In the genomic region with DNA sequence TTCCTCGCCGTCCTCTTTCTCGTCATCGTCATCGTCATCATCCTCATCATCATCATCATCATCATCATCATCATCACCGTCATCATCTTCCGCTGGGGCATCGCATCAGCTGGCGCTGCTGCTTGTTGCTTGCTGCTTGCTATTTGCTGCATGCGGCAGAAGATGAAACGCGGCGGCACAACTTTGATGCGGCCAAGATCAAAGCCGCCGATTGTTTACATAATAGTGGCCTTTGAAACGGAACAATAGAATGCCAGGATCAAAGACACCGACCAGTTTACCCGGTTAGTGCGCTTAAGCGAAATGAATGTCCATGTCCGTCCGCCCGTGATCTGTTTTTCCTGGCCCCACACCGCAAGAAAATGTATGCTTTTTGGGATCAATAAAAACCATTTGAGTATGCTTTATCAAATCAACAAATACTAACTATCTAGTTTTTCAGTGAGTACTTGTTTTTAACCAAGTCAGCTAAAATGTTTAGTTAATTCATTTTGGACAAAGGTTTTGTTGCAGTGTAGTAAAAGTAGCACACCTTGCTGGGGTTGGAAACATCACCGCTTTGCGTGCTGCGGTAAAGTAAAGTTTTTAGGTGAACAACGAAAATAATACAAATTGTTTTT, we compare ENCODE assay signal across 1 fruit fly cellular context.
TF ChIP-seq lines count a peak whose summit lies in the region.

No protein-coding gene starts in this region.

TF ChIP-seq in whole organism, embryonic, 481 proteins besides CTCF, POLR2A, EP300 and RAD21 (continued from another document and continues in another):
- TF ChIP-seq CG1233 (GFP tag; optimal IDR thresholded peaks at IDR 0.05; lab: Kevin White, UChicago) (peak; percentile 47), Optix (GFP tag; IDR thresholded peaks at IDR 0.05; lab: Robert Waterston, UW) (no peak), bbx (GFP tag; IDR thresholded peaks at IDR 0.05; lab: Robert Waterston, UW; ENCODE audit: partially characterized antibody) (no peak), B-H1 (GFP tag; IDR thresholded peaks at IDR 0.05; lab: Robert Waterston, UW) (no peak), sob (GFP tag; IDR thresholded peaks at IDR 0.05; lab: Robert Waterston, UW) (no peak), CG17186 (GFP tag; optimal IDR thresholded peaks at IDR 0.05; lab: Kevin White, UChicago) (no peak), CG15601 (tag; optimal IDR thresholded peaks at IDR 0.05; lab: Kevin White, UChicago) (peak; percentile 12), CG11560 (tag; IDR thresholded peaks at IDR 0.05; lab: Robert Waterston, UW) (no peak), CG4328 (GFP tag; optimal IDR thresholded peaks at IDR 0.05; lab: Kevin White, UChicago) (no peak), Dek (tag; optimal IDR thresholded peaks at IDR 0.05; lab: Kevin White, UChicago) (no peak), tna (GFP tag; IDR thresholded peaks at IDR 0.05; lab: Robert Waterston, UW; ENCODE audit: partially characterized antibody) (no peak), Hey (tag; optimal IDR thresholded peaks at IDR 0.05; lab: Kevin White, UChicago) (no peak), dimm (GFP tag; IDR thresholded peaks at IDR 0.05; lab: Robert Waterston, UW) (no peak), p53 (GFP tag; optimal IDR thresholded peaks at IDR 0.05; lab: Kevin White, UChicago) (no peak), YL-1 (GFP tag; optimal IDR thresholded peaks at IDR 0.05; lab: Kevin White, UChicago) (no peak), TFAM (GFP tag; optimal IDR thresholded peaks at IDR 0.05; lab: Kevin White, UChicago) (no peak), Nf-YC (tag; optimal IDR thresholded peaks at IDR 0.05; lab: Kevin White, UChicago) (no peak), aop (GFP tag; IDR thresholded peaks at IDR 0.05; lab: Robert Waterston, UW) (no peak), CG11723 (GFP tag; optimal IDR thresholded peaks at IDR 0.05; lab: Kevin White, UChicago) (no peak), CG14667 (GFP tag; IDR thresholded peaks at IDR 0.05; lab: Robert Waterston, UW) (0 out of 2 replicates have a peak, but pooled peaks have one; percentile 7), Atf3 (GFP tag; optimal IDR thresholded peaks at IDR 0.05; lab: Kevin White, UChicago) (peak; percentile 44), CG9876 (GFP tag; optimal IDR thresholded peaks at IDR 0.05; lab: Kevin White, UChicago) (peak; percentile 3), Max (GFP tag; optimal IDR thresholded peaks at IDR 0.05; lab: Kevin White, UChicago) (peak; percentile 3), NfI (GFP tag; optimal IDR thresholded peaks at IDR 0.05; lab: Kevin White, UChicago) (peak; percentile 5), CG12659 (GFP tag; optimal IDR thresholded peaks at IDR 0.05; lab: Kevin White, UChicago) (no peak), CG18011 (GFP tag; optimal IDR thresholded peaks at IDR 0.05; lab: Kevin White, UChicago) (no peak), CG10147 (GFP tag; optimal IDR thresholded peaks at IDR 0.05; lab: Kevin White, UChicago) (no peak), Sry-δ (GFP tag; optimal IDR thresholded peaks at IDR 0.05; lab: Kevin White, UChicago) (no peak), CG6813 (GFP tag; optimal IDR thresholded peaks at IDR 0.05; lab: Kevin White, UChicago) (peak; percentile 38), Lim3 (GFP tag; IDR thresholded peaks at IDR 0.05; lab: Robert Waterston, UW) (no peak), Ravus (GFP tag; IDR thresholded peaks at IDR 0.05; lab: Robert Waterston, UW) (no peak), CG7786 (GFP tag; optimal IDR thresholded peaks at IDR 0.05; lab: Kevin White, UChicago) (peak; percentile 33), row (GFP tag; IDR thresholded peaks at IDR 0.05; lab: Robert Waterston, UW) (peak; percentile 50), jigr1 (GFP tag; IDR thresholded peaks at IDR 0.05; lab: Robert Waterston, UW) (no peak), CG14050 (GFP tag; IDR thresholded peaks at IDR 0.05; lab: Robert Waterston, UW) (no peak), CG10654 (GFP tag; optimal IDR thresholded peaks at IDR 0.05; lab: Kevin White, UChicago) (peak; percentile 33), CG30403 (GFP tag; optimal IDR thresholded peaks at IDR 0.05; lab: Kevin White, UChicago) (peak; percentile 52), CG9797 (GFP tag; optimal IDR thresholded peaks at IDR 0.05; lab: Kevin White, UChicago) (no peak), stwl (tag; optimal IDR thresholded peaks at IDR 0.05; lab: Kevin White, UChicago) (peak; percentile 43), Awh (GFP tag; IDR thresholded peaks at IDR 0.05; lab: Robert Waterston, UW) (no peak), CG12104 (GFP tag; optimal IDR thresholded peaks at IDR 0.05; lab: Kevin White, UChicago) (no peak), dpn (GFP tag; optimal IDR thresholded peaks at IDR 0.05; lab: Kevin White, UChicago) (peak; percentile 26 to 32), Gug (GFP tag; IDR thresholded peaks at IDR 0.05; lab: Robert Waterston, UW) (no peak), Dip2 (GFP tag; IDR thresholded peaks at IDR 0.05; lab: Robert Waterston, UW) (no peak), seq (GFP tag; IDR thresholded peaks at IDR 0.05; lab: Robert Waterston, UW) (no peak), gcm (GFP tag; optimal IDR thresholded peaks at IDR 0.05; lab: Kevin White, UChicago) (peak; percentile 50), CG3407 (GFP tag; optimal IDR thresholded peaks at IDR 0.05; lab: Kevin White, UChicago) (peak; percentile 14), sisA (GFP tag; IDR thresholded peaks at IDR 0.05; lab: Robert Waterston, UW) (peak; percentile 53; the same call in 1 of the 2 replicates), Asciz (GFP tag; optimal IDR thresholded peaks at IDR 0.05; lab: Kevin White, UChicago) (no peak), CG7963 (GFP tag; IDR thresholded peaks at IDR 0.05; lab: Robert Waterston, UW; ENCODE audit: partially characterized antibody) (no peak), crc (GFP tag; optimal IDR thresholded peaks at IDR 0.05; lab: Kevin White, UChicago) (peak; percentile 3), abd-A (tag; optimal IDR thresholded peaks at IDR 0.05; lab: Kevin White, UChicago) (no peak), nom (GFP tag; optimal IDR thresholded peaks at IDR 0.05; lab: Kevin White, UChicago) (no peak), Kr (GFP tag; optimal IDR thresholded peaks at IDR 0.05; lab: Kevin White, UChicago) (peak; percentile 54), Stat92E (GFP tag; optimal IDR thresholded peaks at IDR 0.05; lab: Kevin White, UChicago) (no peak), CG30431 (GFP tag; optimal IDR thresholded peaks at IDR 0.05; lab: Kevin White, UChicago) (peak; percentile 44), Fer2 (tag; optimal IDR thresholded peaks at IDR 0.05; lab: Kevin White, UChicago) (no peak), Oaz (GFP tag; IDR thresholded peaks at IDR 0.05; lab: Robert Waterston, UW) (no peak), Tbp (GFP tag; optimal IDR thresholded peaks at IDR 0.05; lab: Kevin White, UChicago) (no peak), CG1832 (GFP tag; optimal IDR thresholded peaks at IDR 0.05; lab: Kevin White, UChicago) (no peak), Fer1 (GFP tag; optimal IDR thresholded peaks at IDR 0.05; lab: Kevin White, UChicago) (no peak), CG8924 (tag; optimal IDR thresholded peaks at IDR 0.05; lab: Kevin White, UChicago) (peak; percentile 73), CG1603 (tag; optimal IDR thresholded peaks at IDR 0.05; lab: Kevin White, UChicago) (peak; percentile 87), CG8944 (GFP tag; optimal IDR thresholded peaks at IDR 0.05; lab: Kevin White, UChicago) (peak; percentile 46), CG17568 (GFP tag; optimal IDR thresholded peaks at IDR 0.05; lab: Kevin White, UChicago) (no peak), phol (tag; optimal IDR thresholded peaks at IDR 0.05; lab: Kevin White, UChicago) (peak; percentile 76), vvl (GFP tag; IDR thresholded peaks at IDR 0.05; lab: Robert Waterston, UW) (peak; percentile 72), Mes4 (GFP tag; optimal IDR thresholded peaks at IDR 0.05; lab: Kevin White, UChicago) (peak; percentile 11), Ptx1 (GFP tag; IDR thresholded peaks at IDR 0.05; lab: Robert Waterston, UW) (no peak), Blimp-1 (GFP tag; optimal IDR thresholded peaks at IDR 0.05; lab: Kevin White, UChicago) (peak; percentile 57), crp (GFP tag; optimal IDR thresholded peaks at IDR 0.05; lab: Kevin White, UChicago) (no peak), CG11504 (tag; optimal IDR thresholded peaks at IDR 0.05; lab: Kevin White, UChicago) (peak; percentile 54), dan (GFP tag; IDR thresholded peaks at IDR 0.05; lab: Robert Waterston, UW) (peak; percentile 55; the same call in 1 of the 2 replicates), Sox100B (GFP tag; optimal IDR thresholded peaks at IDR 0.05; lab: Kevin White, UChicago) (peak; percentile 29), cato (GFP tag; optimal IDR thresholded peaks at IDR 0.05; lab: Kevin White, UChicago; ENCODE audit: borderline replicate concordance) (no peak), CG5953 (GFP tag; IDR thresholded peaks at IDR 0.05; lab: Robert Waterston, UW) (no peak), z (GFP tag; IDR thresholded peaks at IDR 0.05; lab: Robert Waterston, UW) (no peak), C15 (GFP tag; IDR thresholded peaks at IDR 0.05; lab: Robert Waterston, UW) (no peak), CG33557 (GFP tag; optimal IDR thresholded peaks at IDR 0.05; lab: Kevin White, UChicago) (peak; percentile 70), hkb (optimal IDR thresholded peaks at IDR 0.05; lab: Kevin White, UChicago) (no peak), hkb (GFP tag; IDR thresholded peaks at IDR 0.05; lab: Robert Waterston, UW) (0 out of 2 replicates have a peak, but pooled peaks have one; percentile 43), tx (GFP tag; optimal IDR thresholded peaks at IDR 0.05; lab: Kevin White, UChicago) (no peak), kay (GFP tag; optimal IDR thresholded peaks at IDR 0.05; lab: Kevin White, UChicago) (no peak), cwo (GFP tag; optimal IDR thresholded peaks at IDR 0.05; lab: Kevin White, UChicago) (no peak), az2 (GFP tag; optimal IDR thresholded peaks at IDR 0.05; lab: Kevin White, UChicago) (peak; percentile 59), lbe (GFP tag; optimal IDR thresholded peaks at IDR 0.05; lab: Kevin White, UChicago) (no peak), chinmo (GFP tag; IDR thresholded peaks at IDR 0.05; lab: Robert Waterston, UW; ENCODE audit: partially characterized antibody) (no peak), gce (GFP tag; IDR thresholded peaks at IDR 0.05; lab: Robert Waterston, UW) (0 out of 3 replicates have a peak, but pooled peaks have one; percentile 56), kah (GFP tag; optimal IDR thresholded peaks at IDR 0.05; lab: Kevin White, UChicago) (no peak), CG6654 (GFP tag; optimal IDR thresholded peaks at IDR 0.05; lab: Kevin White, UChicago) (no peak), CG15269 (tag; optimal IDR thresholded peaks at IDR 0.05; lab: Kevin White, UChicago) (no peak), CG8765 (GFP tag; IDR thresholded peaks at IDR 0.05; lab: Robert Waterston, UW) (peak; percentile 84), exex (tag; optimal IDR thresholded peaks at IDR 0.05; lab: Kevin White, UChicago) (no peak), sens-2 (GFP tag; IDR thresholded peaks at IDR 0.05; lab: Robert Waterston, UW) (peak; percentile 23; the same call in 1 of the 2 replicates), Hmr (GFP tag; optimal IDR thresholded peaks at IDR 0.05; lab: Kevin White, UChicago) (no peak), CG6254 (GFP tag; optimal IDR thresholded peaks at IDR 0.05; lab: Kevin White, UChicago) (no peak), Dref (GFP tag; IDR thresholded peaks at IDR 0.05; lab: Robert Waterston, UW) (no peak), CG13123 (GFP tag; optimal IDR thresholded peaks at IDR 0.05; lab: Kevin White, UChicago) (no peak), CG11093 (GFP tag; IDR thresholded peaks at IDR 0.05; lab: Robert Waterston, UW) (no peak), HLH4C (GFP tag; IDR thresholded peaks at IDR 0.05; lab: Robert Waterston, UW; ENCODE audit: partially characterized antibody) (no peak), CG11085 (GFP tag; IDR thresholded peaks at IDR 0.05; lab: Robert Waterston, UW) (no peak), CG12942 (GFP tag; optimal IDR thresholded peaks at IDR 0.05; lab: Kevin White, UChicago) (peak; percentile 20), CG17359 (tag; optimal IDR thresholded peaks at IDR 0.05; lab: Kevin White, UChicago) (peak; percentile 40), CG12155 (GFP tag; optimal IDR thresholded peaks at IDR 0.05; lab: Kevin White, UChicago) (peak; percentile 11), dysf (GFP tag; IDR thresholded peaks at IDR 0.05; lab: Robert Waterston, UW) (peak; percentile 36; the same call in 1 of the 3 replicates), ind (GFP tag; optimal IDR thresholded peaks at IDR 0.05; lab: Kevin White, UChicago) (peak; percentile 22), CG8478 (optimal IDR thresholded peaks at IDR 0.05; lab: Kevin White, UChicago) (no peak), Ada2b (GFP tag; IDR thresholded peaks at IDR 0.05; lab: Robert Waterston, UW) (peak; percentile 22; the same call in 1 of the 2 replicates), corto (GFP tag; optimal IDR thresholded peaks at IDR 0.05; lab: Kevin White, UChicago) (no peak), CG1529 (GFP tag; optimal IDR thresholded peaks at IDR 0.05; lab: Kevin White, UChicago) (no peak), CG6791 (GFP tag; IDR thresholded peaks at IDR 0.05; lab: Robert Waterston, UW; ENCODE audit: partially characterized antibody) (no peak), Hand (GFP tag; optimal IDR thresholded peaks at IDR 0.05; lab: Kevin White, UChicago) (no peak), H15 (GFP tag; IDR thresholded peaks at IDR 0.05; lab: Robert Waterston, UW) (no peak), fru (optimal IDR thresholded peaks at IDR 0.05; lab: Kevin White, UChicago) (no peak), nau (GFP tag; optimal IDR thresholded peaks at IDR 0.05; lab: Kevin White, UChicago) (no peak), wdn (GFP tag; IDR thresholded peaks at IDR 0.05; lab: Robert Waterston, UW) (no peak), pum (GFP tag; optimal IDR thresholded peaks at IDR 0.05; lab: Kevin White, UChicago) (peak; percentile 31), CG31388 (GFP tag; optimal IDR thresholded peaks at IDR 0.05; lab: Kevin White, UChicago) (no peak), kni (GFP tag; optimal IDR thresholded peaks at IDR 0.05; lab: Kevin White, UChicago) (peak; percentile 39), Aef1 (GFP tag; IDR thresholded peaks at IDR 0.05; lab: Robert Waterston, UW) (no peak), CG33213 (GFP tag; optimal IDR thresholded peaks at IDR 0.05; lab: Kevin White, UChicago) (peak; percentile 1), Trl (optimal IDR thresholded peaks at IDR 0.05; lab: Kevin White, UChicago) (no peak), Trl (GFP tag; optimal IDR thresholded peaks at IDR 0.05; lab: Kevin White, UChicago) (peak; percentile 57), Mrtf (GFP tag; IDR thresholded peaks at IDR 0.05; lab: Robert Waterston, UW) (no peak; the same call in 2 of the 3 replicates), CG7928 (GFP tag; optimal IDR thresholded peaks at IDR 0.05; lab: Kevin White, UChicago) (no peak), CG7271 (tag; optimal IDR thresholded peaks at IDR 0.05; lab: Kevin White, UChicago) (peak; percentile 4), ab (GFP tag; optimal IDR thresholded peaks at IDR 0.05; lab: Kevin White, UChicago) (no peak), CG12071 (GFP tag; optimal IDR thresholded peaks at IDR 0.05; lab: Kevin White, UChicago) (no peak)
